Fruit fly (Drosophila melanogaster) whole organism, embryonic: Measurements from ENCODE around the gene sals.

Source experiments
- B-H2 ChIP-seq: fragments of 200-800 bp; sonication (Bioruptor generic); optimal IDR thresholded peaks from 2 replicates; lab custom pipeline; 2018; ENCODE audit warnings: missing biosample characterization, mild to moderate bottlenecking, missing genetic modification characterization
- BEAF-32 ChIP-seq: fragments of 200-800 bp; sonication (Bioruptor generic); optimal IDR thresholded peaks from 3 replicates; lab custom pipeline; 2017; ENCODE audit warnings: missing biosample characterization, missing genetic modification characterization, mild to moderate bottlenecking, moderate library complexity, missing genetic modification reagents
- CG10209 ChIP-seq: fragments of 200-800 bp; sonication (Bioruptor generic); optimal IDR thresholded peaks from 3 replicates; lab custom pipeline; 2017; ENCODE audit warnings: missing biosample characterization, mild to moderate bottlenecking, missing genetic modification characterization, missing genetic modification reagents
- CG1024 ChIP-seq: fragments of 200-800 bp; sonication (Bioruptor generic); IDR thresholded peaks from 2 replicates; pipeline ENCODE4 v1.3.6; 2022; ENCODE audit warnings: missing biosample characterization, missing genetic modification characterization
- CG10267 ChIP-seq: fragments of 200-800 bp; sonication (Bioruptor generic); optimal IDR thresholded peaks from 2 replicates; lab custom pipeline; 2018; ENCODE audit warnings: missing biosample characterization, mild to moderate bottlenecking, missing genetic modification characterization, moderate library complexity
- CG11398 ChIP-seq: fragments of 200-800 bp; sonication (Bioruptor generic); optimal IDR thresholded peaks from 2 replicates; lab custom pipeline; 2016; ENCODE audit warnings: missing biosample characterization, missing genetic modification characterization
- CG13287 ChIP-seq: fragments of 200-800 bp; sonication (Bioruptor generic); IDR thresholded peaks from 2 replicates; pipeline ENCODE4 v1.3.6; 2022; ENCODE audit warnings: missing biosample characterization, missing genetic modification characterization; ENCODE audit not compliant: partially characterized antibody
- CG15514 ChIP-seq: fragments of 200-800 bp; sonication (Bioruptor generic); optimal IDR thresholded peaks from 3 replicates; lab custom pipeline; 2017; ENCODE audit warnings: missing biosample characterization, missing genetic modification characterization, mild to moderate bottlenecking, moderate library complexity, missing genetic modification reagents
- CG1603 ChIP-seq: fragments of 200-800 bp; sonication (Bioruptor generic); optimal IDR thresholded peaks from 2 replicates; lab custom pipeline; 2019; ENCODE audit warnings: missing biosample characterization, mild to moderate bottlenecking, missing genetic modification characterization, moderate library complexity
- CG17359 ChIP-seq: fragments of 200-800 bp; sonication (Bioruptor generic); optimal IDR thresholded peaks from 3 replicates; lab custom pipeline; 2018; ENCODE audit warnings: missing biosample characterization, mild to moderate bottlenecking, missing genetic modification characterization, moderate library complexity
- CG17361 ChIP-seq: fragments of 200-800 bp; sonication (Bioruptor generic); IDR thresholded peaks from 3 replicates; pipeline ENCODE4 v1.3.6; 2022; ENCODE audit warnings: missing biosample characterization, missing genetic modification characterization
- CG1832 ChIP-seq: fragments of 200-800 bp; sonication (Bioruptor generic); optimal IDR thresholded peaks from 2 replicates; lab custom pipeline; 2017; ENCODE audit warnings: missing biosample characterization, mild to moderate bottlenecking, missing genetic modification characterization, inconsistent platforms
- CG2120 ChIP-seq: fragments of 200-800 bp; sonication (Bioruptor generic); optimal IDR thresholded peaks from 3 replicates; lab custom pipeline; 2016; ENCODE audit warnings: missing biosample characterization, missing genetic modification characterization
- CG2889 ChIP-seq: fragments of 200-800 bp; sonication (Bioruptor generic); IDR thresholded peaks from 3 replicates; pipeline ENCODE4 v1.3.6; 2022; ENCODE audit warnings: missing biosample characterization, missing genetic modification characterization
- CG32532 ChIP-seq: fragments of 200-800 bp; sonication (Bioruptor generic); IDR thresholded peaks from 2 replicates; pipeline ENCODE4 v1.3.6; 2022; ENCODE audit warnings: missing biosample characterization, missing genetic modification characterization
- CG4617 ChIP-seq: fragments of 200-800 bp; sonication (Bioruptor generic); optimal IDR thresholded peaks from 3 replicates; lab custom pipeline; 2016; ENCODE audit warnings: missing biosample characterization, missing genetic modification characterization, borderline replicate concordance
- CG5953 ChIP-seq: fragments of 200-800 bp; sonication (Bioruptor generic); IDR thresholded peaks from 2 replicates; pipeline ENCODE4 v1.3.6; 2022; ENCODE audit warnings: missing biosample characterization, missing genetic modification characterization
- CG6765 ChIP-seq: fragments of 200-800 bp; sonication (Bioruptor generic); optimal IDR thresholded peaks from 3 replicates; lab custom pipeline; 2017; ENCODE audit warnings: missing biosample characterization, mild to moderate bottlenecking, missing genetic modification characterization
- CTCF ChIP-seq: fragments of 200-800 bp; sonication (Bioruptor generic); optimal IDR thresholded peaks from 2 replicates; lab custom pipeline; 2017; ENCODE audit warnings: missing biosample characterization, mild to moderate bottlenecking, missing genetic modification characterization, moderate library complexity
- Dip2 ChIP-seq: fragments of 200-800 bp; sonication (Bioruptor generic); IDR thresholded peaks from 2 replicates; pipeline ENCODE4 v1.3.6; 2022; ENCODE audit warnings: missing biosample characterization, missing genetic modification characterization
- Dll ChIP-seq: fragments of 200-800 bp; sonication (Bioruptor generic); IDR thresholded peaks from 4 replicates; pipeline ENCODE4 v1.3.6; 2022; ENCODE audit warnings: missing biosample characterization, missing genetic modification characterization; ENCODE audit not compliant: partially characterized antibody
- Dref ChIP-seq: fragments of 200-800 bp; sonication (Bioruptor generic); IDR thresholded peaks from 2 replicates; pipeline ENCODE4 v1.3.6; 2022; ENCODE audit warnings: missing biosample characterization, missing genetic modification characterization
- E2f2 ChIP-seq: fragments of 200-800 bp; sonication (Bioruptor generic); IDR thresholded peaks from 2 replicates; pipeline ENCODE4 v1.3.6; 2022; ENCODE audit warnings: missing biosample characterization, missing genetic modification characterization
- Fer2 ChIP-seq: fragments of 200-800 bp; sonication (Bioruptor generic); optimal IDR thresholded peaks from 2 replicates; lab custom pipeline; 2018; ENCODE audit warnings: missing biosample characterization, mild to moderate bottlenecking, missing genetic modification characterization, moderate library complexity
- Hr3 ChIP-seq: fragments of 200-800 bp; sonication (Bioruptor generic); optimal IDR thresholded peaks from 3 replicates; lab custom pipeline; 2016; ENCODE audit warnings: missing biosample characterization, missing genetic modification characterization
- MBD-R2 ChIP-seq: fragments of 200-800 bp; sonication (Bioruptor generic); IDR thresholded peaks from 2 replicates; pipeline ENCODE4 v1.3.6; 2022; ENCODE audit warnings: missing biosample characterization, missing genetic modification characterization
- Mad ChIP-seq: fragments of 200-800 bp; sonication (Bioruptor generic); optimal IDR thresholded peaks from 2 replicates; lab custom pipeline; 2016; ENCODE audit warnings: missing biosample characterization, missing genetic modification characterization
- Max ChIP-seq: fragments of 200-800 bp; sonication (Bioruptor generic); optimal IDR thresholded peaks from 2 replicates; lab custom pipeline; 2016; ENCODE audit warnings: missing biosample characterization, mild to moderate bottlenecking, missing genetic modification characterization
- Myb ChIP-seq: fragments of 200-800 bp; sonication (Bioruptor generic); optimal IDR thresholded peaks from 2 replicates; lab custom pipeline; 2016; ENCODE audit warnings: missing biosample characterization, missing genetic modification characterization
- NfI ChIP-seq: fragments of 200-800 bp; sonication (Bioruptor generic); optimal IDR thresholded peaks from 3 replicates; lab custom pipeline; 2018; ENCODE audit warnings: missing biosample characterization, mild to moderate bottlenecking, missing genetic modification characterization, moderate library complexity
- Spps ChIP-seq: fragments of 200-800 bp; sonication (Bioruptor generic); optimal IDR thresholded peaks from 2 replicates; lab custom pipeline; 2018; ENCODE audit warnings: missing biosample characterization, mild to moderate bottlenecking, missing genetic modification characterization
- Sry-δ ChIP-seq: fragments of 200-800 bp; sonication (Bioruptor generic); optimal IDR thresholded peaks from 2 replicates; lab custom pipeline; 2016; ENCODE audit warnings: missing biosample characterization, missing genetic modification characterization
- amos ChIP-seq: fragments of 200-800 bp; sonication (Bioruptor generic); IDR thresholded peaks from 2 replicates; pipeline ENCODE4 v1.3.6; 2022; ENCODE audit warnings: missing biosample characterization, missing genetic modification characterization; ENCODE audit not compliant: partially characterized antibody
- bbx ChIP-seq: fragments of 200-800 bp; sonication (Bioruptor generic); IDR thresholded peaks from 2 replicates; pipeline ENCODE4 v1.3.6; 2022; ENCODE audit warnings: missing biosample characterization, missing genetic modification characterization; ENCODE audit not compliant: partially characterized antibody
- crp ChIP-seq, 2 experiments: fragments of 200-800 bp; sonication (Bioruptor generic); optimal IDR thresholded peaks; 2 replicates in 1 of 2; 3 replicates in 1 of 2; lab custom pipeline; 2017; ENCODE audit warnings: missing biosample characterization in 2 of 2, missing genetic modification characterization in 2 of 2, mild to moderate bottlenecking in 1 of 2, moderate library complexity in 1 of 2
- exex ChIP-seq: fragments of 200-800 bp; sonication (Bioruptor generic); optimal IDR thresholded peaks from 4 replicates; lab custom pipeline; 2018; ENCODE audit warnings: missing biosample characterization, mild to moderate bottlenecking, missing genetic modification characterization, moderate library complexity
- hb ChIP-seq: fragments of 200-800 bp; sonication (Bioruptor generic); IDR thresholded peaks from 3 replicates; pipeline ENCODE4 v1.3.6; 2022; ENCODE audit warnings: missing biosample characterization, missing genetic modification characterization; ENCODE audit not compliant: partially characterized antibody
- mld ChIP-seq: fragments of 200-800 bp; sonication (Bioruptor generic); IDR thresholded peaks from 3 replicates; pipeline ENCODE4 v1.3.6; 2022; ENCODE audit warnings: missing biosample characterization, missing genetic modification characterization; ENCODE audit not compliant: partially characterized antibody
- rib ChIP-seq: fragments of 200-800 bp; sonication (Bioruptor generic); IDR thresholded peaks from 2 replicates; pipeline ENCODE4 v1.3.6; 2022; ENCODE audit warnings: missing biosample characterization, missing genetic modification characterization
- row ChIP-seq: fragments of 200-800 bp; sonication (Bioruptor generic); IDR thresholded peaks from 3 replicates; pipeline ENCODE4 v1.3.6; 2022; ENCODE audit warnings: missing biosample characterization, missing genetic modification characterization
- slbo ChIP-seq: fragments of 200-800 bp; sonication (Bioruptor generic); IDR thresholded peaks from 2 replicates; pipeline ENCODE4 v1.3.6; 2022; ENCODE audit warnings: missing biosample characterization, missing genetic modification characterization
- stc ChIP-seq: fragments of 200-800 bp; sonication (Bioruptor generic); IDR thresholded peaks from 2 replicates; pipeline ENCODE4 v1.3.6; 2022; ENCODE audit warnings: missing biosample characterization, missing genetic modification characterization
- stwl ChIP-seq: fragments of 200-800 bp; sonication (Bioruptor generic); optimal IDR thresholded peaks from 3 replicates; lab custom pipeline; 2018; ENCODE audit warnings: missing biosample characterization, mild to moderate bottlenecking, missing genetic modification characterization, moderate library complexity
- tio ChIP-seq: fragments of 200-800 bp; sonication (Bioruptor generic); optimal IDR thresholded peaks from 2 replicates; lab custom pipeline; 2017; ENCODE audit warnings: missing biosample characterization, missing genetic modification characterization, inconsistent platforms
- vvl ChIP-seq: fragments of 200-800 bp; sonication (Bioruptor generic); IDR thresholded peaks from 2 replicates; pipeline ENCODE4 v1.3.6; 2022; ENCODE audit warnings: missing biosample characterization, missing genetic modification characterization
- wdn ChIP-seq: fragments of 200-800 bp; sonication (Bioruptor generic); IDR thresholded peaks from 2 replicates; pipeline ENCODE4 v1.3.6; 2022; ENCODE audit warnings: missing biosample characterization, missing genetic modification characterization
- z ChIP-seq: fragments of 200-800 bp; sonication (Bioruptor generic); IDR thresholded peaks from 3 replicates; pipeline ENCODE4 v1.3.6; 2022; ENCODE audit warnings: missing biosample characterization, missing genetic modification characterization

Gene sals

dm6 chr3R:11421643-11422122 is 29.9 kb downstream of the sals start, which contains the start of the genes ninaG and Sptz (continued):
- TF ChIP-seq CG1603 (peak; percentile 86), CG10209 (peak; percentile 92), wdn (GFP tag; lab: Robert Waterston, UW) (peak; percentile 83), Myb (GFP tag; lab: Kevin White, UChicago) (peak; percentile 79), mld (GFP tag; lab: Robert Waterston, UW) (no peak), CG10267 (tag; lab: Kevin White, UChicago) (peak; percentile 88), Max (GFP tag; lab: Kevin White, UChicago) (peak; percentile 95), CG11398 (GFP tag; lab: Kevin White, UChicago) (peak; percentile 83), Mad (peak; percentile 95), Spps (tag; lab: Kevin White, UChicago) (peak; percentile 87), CG2889 (GFP tag; lab: Robert Waterston, UW) (peak; percentile 92), tio (no peak), stc (peak; percentile 88), CG4617 (GFP tag; lab: Kevin White, UChicago) (peak; percentile 94)

- no peak for TF ChIP-seq hb
Observed at dm6 chr3R:11418568-11418967, 33.0 kb downstream of the sals start, which contains the start of the genes bumpel and CG45676. Gene bumpel (minus strand): TSS chr3R:11418668. Gene CG45676 (plus strand): TSS chr3R:11418885.

dm6 chr3R:11412371-11412770 is 39.2 kb downstream of the sals start, which contains the start of gene Ipo9:
Gene Ipo9 (plus strand): TSS chr3R:11412522.
- TF ChIP-seq Hr3 (GFP tag; lab: Kevin White, UChicago) (no peak), CG17361 (no peak), CG6765 (no peak), slbo (GFP tag; lab: Robert Waterston, UW) (0 out of 2 replicates have a peak, but pooled peaks have one; percentile 20), MBD-R2 (GFP tag; lab: Robert Waterston, UW) (peak; percentile 84), mld (GFP tag; lab: Robert Waterston, UW) (0 out of 3 replicates have a peak, but pooled peaks have one; percentile 18), vvl (0 out of 2 replicates have a peak, but pooled peaks have one; percentile 16), BEAF-32 (GFP tag; lab: Kevin White, UChicago) (peak; percentile 38), CG17359 (tag; lab: Kevin White, UChicago) (peak; percentile 74), CG5953 (GFP tag; lab: Robert Waterston, UW) (no peak), B-H2 (GFP tag; lab: Kevin White, UChicago) (no peak), Dip2 (GFP tag; lab: Robert Waterston, UW) (no peak), Dll (0 out of 4 replicates have a peak, but pooled peaks have one; percentile 21), bbx (GFP tag; lab: Robert Waterston, UW) (no peak), amos (peak; percentile 40; the same call in 1 of the 2 replicates), Dref (GFP tag; lab: Robert Waterston, UW) (peak; percentile 65), rib (GFP tag; lab: Robert Waterston, UW) (peak; percentile 79; the same call in 1 of the 2 replicates), Sry-δ (GFP tag; lab: Kevin White, UChicago) (peak; percentile 73), row (GFP tag; lab: Robert Waterston, UW) (peak; percentile 27; the same call in 2 of the 3 replicates), CG13287 (peak; percentile 44), CG1832 (GFP tag; lab: Kevin White, UChicago) (no peak), CG2120 (GFP tag; lab: Kevin White, UChicago) (peak; percentile 28), CTCF (GFP tag; lab: Kevin White, UChicago) (no peak), CG32532 (GFP tag; lab: Robert Waterston, UW) (peak; percentile 22; the same call in 1 of the 2 replicates), CG1024 (no peak), CG15514 (GFP tag; lab: Kevin White, UChicago) (peak; percentile 21), E2f2 (peak; percentile 79), crp (GFP tag; optimal IDR thresholded peaks at IDR 0.05; lab: Kevin White, UChicago) (peak in 1 of 2 experiments; percentile 37), stwl (tag; lab: Kevin White, UChicago) (peak; percentile 41), Fer2 (tag; lab: Kevin White, UChicago) (no peak), NfI (no peak), exex (tag; lab: Kevin White, UChicago) (no peak), z (0 out of 3 replicates have a peak, but pooled peaks have one; percentile 13)
